Worm (Caenorhabditis elegans): ENCODE data around the gene tbx-35.
A peak's percentile ranks its signal among the peaks of the same experiment; 100 is the strongest.

tbx-35 gene

ce11 chrII:5515542-5515941 lies 9.7 kb downstream of the tbx-35 start, which contains the start of gene ZK177.3:
Gene ZK177.3 (plus strand): TSS chrII:5515842.
- TF ChIP-seq lin-32 (GFP tag; optimal IDR thresholded peaks at IDR 0.05) = no peak
- no peak for TF ChIP-seq ceh-43 (GFP tag; optimal IDR thresholded peaks at IDR 0.05)
- TF ChIP-seq tbx-8 (GFP tag; optimal IDR thresholded peaks at IDR 0.05) = no peak
- TF ChIP-seq blmp-1 (tag; optimal IDR thresholded peaks at IDR 0.05) = no peak
- no peak for TF ChIP-seq nhr-2 (tag; optimal IDR thresholded peaks at IDR 0.05)
- TF ChIP-seq cnd-1 (tag; optimal IDR thresholded peaks at IDR 0.05) = no peak
- TF ChIP-seq nhr-12 (tag; optimal IDR thresholded peaks at IDR 0.05) = no peak
- TF ChIP-seq unc-120 (tag; optimal IDR thresholded peaks at IDR 0.05; ENCODE audit: poor library complexity, severe bottlenecking) = no peak
- no peak for TF ChIP-seq pha-4 (tag; optimal IDR thresholded peaks at IDR 0.05)
- no peak for TF ChIP-seq zip-8 (tag; optimal IDR thresholded peaks at IDR 0.05)
- no peak for TF ChIP-seq ceh-83 (GFP tag; optimal IDR thresholded peaks at IDR 0.05)
- no peak for TF ChIP-seq hlh-1 (tag; optimal IDR thresholded peaks at IDR 0.05)
- TF ChIP-seq ham-2 (GFP tag; optimal IDR thresholded peaks at IDR 0.05) = no peak
- no peak for TF ChIP-seq M03D4.4 (tag; optimal IDR thresholded peaks at IDR 0.05)
- no peak for TF ChIP-seq ces-1 (GFP tag; optimal IDR thresholded peaks at IDR 0.05)
- TF ChIP-seq nhr-28 (tag; optimal IDR thresholded peaks at IDR 0.05) = no peak
- TF ChIP-seq unc-39 (tag; optimal IDR thresholded peaks at IDR 0.05) = no peak

- TF ChIP-seq nhr-237 (tag; optimal IDR thresholded peaks at IDR 0.05) (no peak), ceh-39 (tag; optimal IDR thresholded peaks at IDR 0.05) (no peak), sptf-1 (tag; optimal IDR thresholded peaks at IDR 0.05) (no peak), lin-13 (tag; optimal IDR thresholded peaks at IDR 0.05) (no peak), tbx-8 (GFP tag; optimal IDR thresholded peaks at IDR 0.05) (no peak), ztf-11 (tag; optimal IDR thresholded peaks at IDR 0.05) (no peak), unc-39 (tag; optimal IDR thresholded peaks at IDR 0.05) (no peak)
Observed at ce11 chrII:5514846-5515245, 10.4 kb downstream of the tbx-35 start, which contains the start of gene sahd-1. Gene sahd-1 (minus strand): TSS chrII:5514945.

ce11 chrII:5512473-5513097 lies 12.6 kb downstream of the tbx-35 start:
- TF ChIP-seq lin-13 (tag; optimal IDR thresholded peaks at IDR 0.05) = no peak
- TF ChIP-seq zip-8 (tag; optimal IDR thresholded peaks at IDR 0.05) = no peak
- no peak for TF ChIP-seq sptf-1 (tag; optimal IDR thresholded peaks at IDR 0.05)
- no peak for TF ChIP-seq bed-3 (GFP tag; optimal IDR thresholded peaks at IDR 0.05)
- no peak for TF ChIP-seq ham-2 (GFP tag; optimal IDR thresholded peaks at IDR 0.05)
- TF ChIP-seq mab-5 (tag; optimal IDR thresholded peaks at IDR 0.05) = no peak
- no peak for TF ChIP-seq blmp-1 (tag; optimal IDR thresholded peaks at IDR 0.05)

- TF ChIP-seq nhr-2 (tag; optimal IDR thresholded peaks at IDR 0.05) = no peak
- TF ChIP-seq unc-120 (tag; optimal IDR thresholded peaks at IDR 0.05; ENCODE audit: poor library complexity, severe bottlenecking) = peak; percentile 2
- TF ChIP-seq hlh-1 (tag; optimal IDR thresholded peaks at IDR 0.05) = peak; percentile 86
- TF ChIP-seq ces-1 (GFP tag; optimal IDR thresholded peaks at IDR 0.05) = peak; percentile 67
Observed at ce11 chrII:5511417-5512353, 13.5 kb downstream of the tbx-35 start.

ce11 chrII:5505820-5506287 lies 19.3 kb downstream of the tbx-35 start, which contains the start of gene npp-24:
Gene npp-24 (plus strand): TSS chrII:5505870.
- peak; percentile 3 for TF ChIP-seq blmp-1 (tag; optimal IDR thresholded peaks at IDR 0.05)
- no peak for TF ChIP-seq nhr-2 (tag; optimal IDR thresholded peaks at IDR 0.05)
- TF ChIP-seq cnd-1 (tag; optimal IDR thresholded peaks at IDR 0.05) = no peak
- peak; percentile 79 for TF ChIP-seq ces-1 (GFP tag; optimal IDR thresholded peaks at IDR 0.05)
- no peak for TF ChIP-seq lin-32 (GFP tag; optimal IDR thresholded peaks at IDR 0.05)
- no peak for TF ChIP-seq unc-62 (GFP tag; optimal IDR thresholded peaks at IDR 0.05)

- TF ChIP-seq ceh-83 (GFP tag; optimal IDR thresholded peaks at IDR 0.05) = no peak
- TF ChIP-seq lin-32 (GFP tag; optimal IDR thresholded peaks at IDR 0.05) = no peak
- TF ChIP-seq unc-120 (tag; optimal IDR thresholded peaks at IDR 0.05; ENCODE audit: poor library complexity, severe bottlenecking) = no peak
- no peak for TF ChIP-seq ztf-11 (tag; optimal IDR thresholded peaks at IDR 0.05)
- TF ChIP-seq ceh-39 (tag; optimal IDR thresholded peaks at IDR 0.05) = no peak
- TF ChIP-seq sem-2 (GFP tag; optimal IDR thresholded peaks at IDR 0.05) = no peak
- no peak for TF ChIP-seq nhr-237 (tag; optimal IDR thresholded peaks at IDR 0.05)
- TF ChIP-seq elt-1 (tag; optimal IDR thresholded peaks at IDR 0.05; ENCODE audit: borderline replicate concordance, insufficient read depth) = no peak
- no peak for TF ChIP-seq ham-2 (GFP tag; optimal IDR thresholded peaks at IDR 0.05)
- no peak for TF ChIP-seq cnd-1 (tag; optimal IDR thresholded peaks at IDR 0.05)
- TF ChIP-seq nhr-28 (tag; optimal IDR thresholded peaks at IDR 0.05) = no peak
- no peak for TF ChIP-seq mls-2 (tag; optimal IDR thresholded peaks at IDR 0.05)
Observed at ce11 chrII:5503760-5504159, 21.4 kb downstream of the tbx-35 start, which contains the start of gene cyp-44A1. Gene cyp-44A1 (plus strand): TSS chrII:5504044.

Measured in whole organism, mixed stage, embryonic.